Worm (Caenorhabditis elegans) whole organism, mixed stage, embryonic: ENCODE results near the gene fbxc-53.

Source experiments
- ces-1 ChIP-seq: fragments of 150-350 bp; optimal IDR thresholded peaks from 2 replicates; lab custom pipeline; 2014; ENCODE audit warnings: missing biosample characterization, missing genetic modification reagents, missing genetic modification characterization
- lsy-2 ChIP-seq: fragments of 150-350 bp; optimal IDR thresholded peaks from 2 replicates; lab custom pipeline; 2014; ENCODE audit warnings: missing biosample characterization, missing genetic modification characterization
- mab-5 ChIP-seq: fragments of 150-350 bp; optimal IDR thresholded peaks from 2 replicates; lab custom pipeline; 2014; ENCODE audit warnings: missing biosample characterization, missing genetic modification characterization
- mep-1 ChIP-seq: fragments of 150-350 bp; optimal IDR thresholded peaks from 2 replicates; lab custom pipeline; 2017; ENCODE audit warnings: missing biosample characterization, missing genetic modification reagents, missing genetic modification characterization, inconsistent platforms
- nhr-12 ChIP-seq: fragments of 150-350 bp; optimal IDR thresholded peaks from 2 replicates; lab custom pipeline; 2014; ENCODE audit warnings: missing biosample characterization, missing genetic modification characterization
- nhr-76 ChIP-seq: sonication (generic microtip); optimal IDR thresholded peaks from 2 replicates; lab custom pipeline; 2017; ENCODE audit warnings: missing biosample characterization, missing genetic modification characterization
- snpc-4 ChIP-seq: fragments of 150-350 bp; optimal IDR thresholded peaks from 2 replicates; lab custom pipeline; 2014; ENCODE audit warnings: missing biosample characterization, missing genetic modification characterization
- zip-8 ChIP-seq: fragments of 150-350 bp; optimal IDR thresholded peaks from 2 replicates; lab custom pipeline; 2014; ENCODE audit warnings: missing biosample characterization, missing genetic modification characterization

- TF ChIP-seq nhr-76 (tag; lab: Kevin White, UChicago): no peak
- no peak for TF ChIP-seq mab-5 (tag; lab: Kevin White, UChicago)
- TF ChIP-seq mep-1 (tag; lab: Kevin White, UChicago): no peak
- TF ChIP-seq ces-1 (GFP tag; lab: Kevin White, UChicago): no peak
- no peak for TF ChIP-seq lsy-2
- TF ChIP-seq nhr-12: no peak
- TF ChIP-seq zip-8 (tag; lab: Kevin White, UChicago): no peak
- no peak for TF ChIP-seq snpc-4 (tag; lab: Kevin White, UChicago)
Measured at ce11 chrII:3664470-3664869, 46.6 kb upstream of the fbxc-53 start, which contains the start of gene F19B10.3.
